Worm (Caenorhabditis elegans) whole organism, L4/young adult: ENCODE data around the gene clec-82.

ENCODE experiments used
- W03F9.2 ChIP-seq: fragments of 150-350 bp; optimal IDR thresholded peaks from 2 replicates; lab custom pipeline; 2014; ENCODE audit warnings: missing biosample characterization, missing genetic modification characterization
- dao-5 ChIP-seq: sonication (generic microtip); optimal IDR thresholded peaks from 2 replicates; lab custom pipeline; 2016; ENCODE audit warnings: missing genotype, missing genetic modification characterization, moderate library complexity, missing compliant biosample characterization
- him-1 ChIP-seq: sonication (generic microtip); optimal IDR thresholded peaks from 2 replicates; lab custom pipeline; 2016; ENCODE audit warnings: missing genotype, missing genetic modification reagents, missing genetic modification characterization, missing compliant biosample characterization

Gene clec-82

ce11 chrIV:2819633-2820032 is 15.8 kb upstream of the clec-82 start, which contains the start of gene Y54G2A.13:
Y54G2A.13 (minus strand) TSS chrIV:2819733.
- TF ChIP-seq W03F9.2 (tag; lab: Kevin White, UChicago) (no peak), him-1 (tag; lab: Kevin White, UChicago) (no peak), dao-5 (tag; lab: Kevin White, UChicago) (no peak)

- no peak for TF ChIP-seq him-1 (tag; lab: Kevin White, UChicago)
- no peak for TF ChIP-seq dao-5 (tag; lab: Kevin White, UChicago)
- no peak for TF ChIP-seq W03F9.2 (tag; lab: Kevin White, UChicago)
These were observed 15.1 kb upstream of the clec-82 start, which contains the start of gene Y54G2A.37 for ce11 chrIV:2820408-2820807. Y54G2A.37 (plus strand) TSS chrIV:2820708.

- TF ChIP-seq W03F9.2 (tag; lab: Kevin White, UChicago): no peak
- no peak for TF ChIP-seq dao-5 (tag; lab: Kevin White, UChicago)
- no peak for TF ChIP-seq him-1 (tag; lab: Kevin White, UChicago)
These were observed 12.0 kb upstream of the clec-82 start, which contains the start of gene clec-80 for ce11 chrIV:2823446-2823845. clec-80 (plus strand) TSS chrIV:2823746.

- TF ChIP-seq dao-5 (tag; lab: Kevin White, UChicago) (no peak), W03F9.2 (tag; lab: Kevin White, UChicago) (no peak), him-1 (tag; lab: Kevin White, UChicago) (no peak)
These were observed 9.9 kb upstream of the clec-82 start for ce11 chrIV:2825460-2826103.

ce11 chrIV:2826335-2826734 is 9.1 kb upstream of the clec-82 start:
- TF ChIP-seq W03F9.2 (tag; lab: Kevin White, UChicago) (no peak), dao-5 (tag; lab: Kevin White, UChicago) (no peak), him-1 (tag; lab: Kevin White, UChicago) (no peak)

ce11 chrIV:2832587-2832986 is 2.9 kb upstream of the clec-82 start, which contains the start of the genes Y54G2A.48 and pudl-1:
Y54G2A.48 (minus strand) TSS chrIV:2832687.
pudl-1 (plus strand) TSS chrIV:2832906.
- TF ChIP-seq W03F9.2 (tag; lab: Kevin White, UChicago): no peak
- TF ChIP-seq him-1 (tag; lab: Kevin White, UChicago): no peak
- no peak for TF ChIP-seq dao-5 (tag; lab: Kevin White, UChicago)

ce11 chrIV:2834516-2834915 is 948 bp upstream of the clec-82 start, which contains the start of gene pudl-2:
pudl-2 (plus strand) TSS chrIV:2834816.
- TF ChIP-seq dao-5 (tag; lab: Kevin White, UChicago): no peak
- TF ChIP-seq W03F9.2 (tag; lab: Kevin White, UChicago): no peak
- no peak for TF ChIP-seq him-1 (tag; lab: Kevin White, UChicago)

- TF ChIP-seq dao-5 (tag; lab: Kevin White, UChicago) (no peak), W03F9.2 (tag; lab: Kevin White, UChicago) (no peak), him-1 (tag; lab: Kevin White, UChicago) (no peak)
These were observed 2.8 kb downstream of the clec-82 start, which contains the start of gene Y54G2A.7 for ce11 chrIV:2838308-2838707. Y54G2A.7 (plus strand) TSS chrIV:2838608.

ce11 chrIV:2841260-2841659 is 5.8 kb downstream of the clec-82 start, which contains the start of gene clec-83:
clec-83 (minus strand) TSS chrIV:2841472.
- no peak for TF ChIP-seq dao-5 (tag; lab: Kevin White, UChicago)
- TF ChIP-seq him-1 (tag; lab: Kevin White, UChicago): no peak
- TF ChIP-seq W03F9.2 (tag; lab: Kevin White, UChicago): no peak

- no peak for TF ChIP-seq W03F9.2 (tag; lab: Kevin White, UChicago)
- TF ChIP-seq dao-5 (tag; lab: Kevin White, UChicago): no peak
- TF ChIP-seq him-1 (tag; lab: Kevin White, UChicago): no peak
These were observed 6.7 kb downstream of the clec-82 start, which contains the start of gene clec-84 for ce11 chrIV:2842162-2842561. clec-84 (plus strand) TSS chrIV:2842462.

- TF ChIP-seq W03F9.2 (tag; lab: Kevin White, UChicago) (no peak), dao-5 (tag; lab: Kevin White, UChicago) (no peak), him-1 (tag; lab: Kevin White, UChicago) (no peak)
These were observed 8.4 kb downstream of the clec-82 start, which contains the start of gene Y54G2A.15 for ce11 chrIV:2843882-2844281. Y54G2A.15 (minus strand) TSS chrIV:2843982.

- TF ChIP-seq W03F9.2 (tag; lab: Kevin White, UChicago) (no peak), him-1 (tag; lab: Kevin White, UChicago) (no peak), dao-5 (tag; lab: Kevin White, UChicago) (no peak)
These were observed 10.8 kb downstream of the clec-82 start, which contains the start of gene Y54G2A.40 for ce11 chrIV:2846264-2846663. Y54G2A.40 (plus strand) TSS chrIV:2846476.

- TF ChIP-seq dao-5 (tag; lab: Kevin White, UChicago) (no peak), him-1 (tag; lab: Kevin White, UChicago) (no peak), W03F9.2 (tag; lab: Kevin White, UChicago) (no peak)
These were observed 13.8 kb downstream of the clec-82 start for ce11 chrIV:2849269-2849668.
